Worm (Caenorhabditis elegans): ENCODE results near the gene T09F5.20.

T09F5.20 gene

ce11 chrV:15175459-15175858 lies 27.8 kb upstream of the T09F5.20 start, which contains the start of gene clec-47:
clec-47 (plus strand) TSS chrV:15175759.
- TF ChIP-seq sma-9 (GFP tag; optimal IDR thresholded peaks at IDR 0.05), result no peak
- no peak for TF ChIP-seq sma-9 (tag; optimal IDR thresholded peaks at IDR 0.05)
- no peak for TF ChIP-seq fos-1 (tag; optimal IDR thresholded peaks at IDR 0.05)
- no peak for TF ChIP-seq Y55F3AM.14 (GFP tag; optimal IDR thresholded peaks at IDR 0.05)
- TF ChIP-seq ceh-82 (tag; optimal IDR thresholded peaks at IDR 0.05), result no peak
- TF ChIP-seq gmeb-1 (tag; optimal IDR thresholded peaks at IDR 0.05), result no peak
- TF ChIP-seq ZK546.5 (tag; optimal IDR thresholded peaks at IDR 0.05), result no peak
- TF ChIP-seq nhr-77 (tag; optimal IDR thresholded peaks at IDR 0.05), result no peak
- no peak for TF ChIP-seq elt-1 (tag; optimal IDR thresholded peaks at IDR 0.05)
- no peak for TF ChIP-seq peb-1 (tag; optimal IDR thresholded peaks at IDR 0.05)
- no peak for TF ChIP-seq nhr-10 (tag; optimal IDR thresholded peaks at IDR 0.05)
- TF ChIP-seq sma-3 (GFP tag; optimal IDR thresholded peaks at IDR 0.05), result no peak
- no peak for TF ChIP-seq mab-5 (tag; optimal IDR thresholded peaks at IDR 0.05)
- TF ChIP-seq aly-2 (tag; optimal IDR thresholded peaks at IDR 0.05), result no peak
- TF ChIP-seq nhr-12 (tag; optimal IDR thresholded peaks at IDR 0.05), result no peak
- TF ChIP-seq nhr-23 (tag; optimal IDR thresholded peaks at IDR 0.05), result no peak

DNA sequence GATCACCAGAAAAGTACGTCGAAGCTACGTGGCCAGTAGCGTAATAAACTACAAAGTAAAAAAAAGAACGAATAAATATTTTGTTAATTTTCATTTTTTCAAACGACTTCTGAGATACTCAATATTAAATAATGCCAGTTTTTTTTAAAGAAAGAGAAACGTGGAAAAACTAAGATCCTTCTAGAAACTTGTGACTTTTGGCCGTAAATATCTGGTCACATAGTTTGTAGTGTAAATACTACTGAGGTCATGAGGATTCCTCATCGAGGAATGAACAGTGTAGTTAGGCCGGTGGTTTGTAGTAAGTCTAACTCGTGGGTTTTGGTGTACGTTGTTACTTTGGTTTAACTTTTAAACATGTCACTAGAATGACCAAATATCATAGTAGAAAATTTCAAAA lies 20.3 kb upstream of the T09F5.20 start:
- peak; percentile 13 for TF ChIP-seq nhr-129 (tag; optimal IDR thresholded peaks at IDR 0.05)

DNA sequence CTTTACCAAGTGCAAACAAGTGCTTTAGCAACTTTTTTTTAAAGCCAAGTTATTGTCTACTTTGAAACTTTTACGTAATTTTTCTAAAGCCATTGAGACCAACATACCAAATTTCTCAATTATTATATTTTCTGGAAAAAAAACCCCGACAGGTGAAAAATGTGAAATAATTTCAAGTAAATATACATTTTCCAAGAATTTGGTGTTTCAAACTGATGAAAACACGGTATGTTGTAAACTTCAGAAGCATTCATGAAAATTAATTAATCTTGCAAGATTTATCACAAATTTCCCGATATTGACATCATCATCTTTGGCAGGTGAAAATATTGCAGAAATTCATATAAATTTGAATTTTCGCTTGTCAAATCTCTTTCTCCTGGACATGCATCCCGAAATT lies 15.0 kb upstream of the T09F5.20 start, which contains the start of gene srz-11:
TSS of gene srz-11 (plus strand) at position 386 of the 400 bp plus-strand sequence.
- TF ChIP-seq sem-4 (tag; optimal IDR thresholded peaks at IDR 0.05) (no peak), snpc-4 (tag; optimal IDR thresholded peaks at IDR 0.05) (no peak), nhr-21 (tag; optimal IDR thresholded peaks at IDR 0.05) (no peak), mdl-1 (tag; optimal IDR thresholded peaks at IDR 0.05) (no peak), C34F6.9 (tag; optimal IDR thresholded peaks at IDR 0.05) (no peak), skn-1 (tag; optimal IDR thresholded peaks at IDR 0.05) (no peak), unc-39 (tag; optimal IDR thresholded peaks at IDR 0.05) (no peak), nhr-11 (tag; optimal IDR thresholded peaks at IDR 0.05) (no peak), egl-27 (tag; optimal IDR thresholded peaks at IDR 0.05) (no peak), ztf-1 (GFP tag; conservative IDR thresholded peaks at IDR 0.05) (no peak), dmd-4 (tag; optimal IDR thresholded peaks at IDR 0.05) (no peak), gmeb-1 (tag; optimal IDR thresholded peaks at IDR 0.05) (no peak), R02D3.7 (tag; optimal IDR thresholded peaks at IDR 0.05) (no peak), lsy-2 (tag; optimal IDR thresholded peaks at IDR 0.05) (no peak), ceh-16 (tag; optimal IDR thresholded peaks at IDR 0.05) (no peak), lin-13 (GFP tag; optimal IDR thresholded peaks at IDR 0.05) (no peak), nhr-129 (tag; optimal IDR thresholded peaks at IDR 0.05) (no peak)

DNA sequence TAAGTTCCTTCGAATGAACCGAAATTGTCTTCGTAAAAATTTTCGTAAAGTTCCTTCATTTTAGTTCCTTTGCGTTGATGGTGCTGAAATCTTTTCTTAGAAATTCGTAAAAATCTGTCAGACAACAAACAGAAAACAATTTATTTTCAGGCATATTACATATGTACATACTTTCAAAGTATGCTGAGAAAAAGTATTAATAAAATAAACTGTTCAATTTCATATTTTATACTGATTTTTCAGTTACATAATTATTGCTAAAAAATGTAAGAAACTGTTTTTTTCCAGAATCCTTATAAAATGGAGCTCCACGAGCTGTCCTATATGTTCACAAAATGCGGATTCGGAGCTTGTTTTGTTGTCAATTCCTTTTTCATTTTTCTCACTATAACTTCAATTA lies 11.0 kb upstream of the T09F5.20 start, which contains the start of gene str-45:
TSS of gene str-45 (plus strand) at position 301 of the 400 bp plus-strand sequence.
- no peak for TF ChIP-seq alr-1 (tag; optimal IDR thresholded peaks at IDR 0.05)
- TF ChIP-seq elt-3 (tag; optimal IDR thresholded peaks at IDR 0.05), result no peak
- no peak for TF ChIP-seq egl-27 (tag; optimal IDR thresholded peaks at IDR 0.05)
- TF ChIP-seq nhr-11 (tag; optimal IDR thresholded peaks at IDR 0.05), result no peak
- TF ChIP-seq Y55F3AM.14 (GFP tag; optimal IDR thresholded peaks at IDR 0.05), result no peak
- TF ChIP-seq R02D3.7 (tag; optimal IDR thresholded peaks at IDR 0.05), result no peak
- TF ChIP-seq sma-3 (GFP tag; optimal IDR thresholded peaks at IDR 0.05), result no peak
- no peak for TF ChIP-seq ama-1 (optimal IDR thresholded peaks at IDR 0.05)
- no peak for TF ChIP-seq unc-39 (tag; optimal IDR thresholded peaks at IDR 0.05)
- TF ChIP-seq unc-62 (GFP tag; optimal IDR thresholded peaks at IDR 0.05), result no peak
- no peak for TF ChIP-seq aly-2 (tag; optimal IDR thresholded peaks at IDR 0.05)
- TF ChIP-seq nhr-25 (tag; optimal IDR thresholded peaks at IDR 0.05), result no peak
- TF ChIP-seq gmeb-1 (tag; optimal IDR thresholded peaks at IDR 0.05), result no peak
- no peak for TF ChIP-seq nhr-237 (tag; optimal IDR thresholded peaks at IDR 0.05)
- no peak for TF ChIP-seq nhr-129 (tag; optimal IDR thresholded peaks at IDR 0.05)
- no peak for TF ChIP-seq ceh-82 (tag; optimal IDR thresholded peaks at IDR 0.05)
- TF ChIP-seq lsy-2 (tag; optimal IDR thresholded peaks at IDR 0.05), result no peak
- no peak for TF ChIP-seq lin-11 (tag; optimal IDR thresholded peaks at IDR 0.05)

Measured in whole organism, L2 larva.